Worm (Caenorhabditis elegans) whole organism, midembryonic: ENCODE data around the gene str-63.
"Not testable (repeated sequence)": the region's sequence is repeated elsewhere in the genome, so short reads cannot be mapped to it uniquely, and the experiment has no call there.

Experiments
- T22C8.4 ChIP-seq: fragments of 200-800 bp; sonication (Bioruptor generic); IDR thresholded peaks from 2 replicates; pipeline ENCODE4 v1.3.6; 2022; ENCODE audit warnings: missing genetic modification characterization, missing compliant biosample characterization
- cog-1 ChIP-seq: sonication (generic microtip); optimal IDR thresholded peaks from 2 replicates; lab custom pipeline; 2016; ENCODE audit warnings: missing genetic modification characterization, missing compliant biosample characterization
- flt-1 ChIP-seq: fragments of 200-800 bp; sonication (Bioruptor generic); IDR thresholded peaks from 2 replicates; pipeline ENCODE4 v1.3.6; 2022; ENCODE audit warnings: missing genetic modification characterization, missing compliant biosample characterization
- klf-2 ChIP-seq: fragments of 200-800 bp; sonication (Bioruptor generic); conservative IDR thresholded peaks from 2 replicates; pipeline ENCODE4 v1.3.6; 2022; ENCODE audit warnings: missing genetic modification reagents, missing genetic modification characterization, missing compliant biosample characterization
- med-1 ChIP-seq: sonication (generic microtip); optimal IDR thresholded peaks from 2 replicates; lab custom pipeline; 2017; ENCODE audit warnings: missing genetic modification characterization, mild to moderate bottlenecking, missing compliant biosample characterization, antibody characterized with exemption, missing genetic modification reagents; ENCODE audit not compliant: insufficient read depth
- ref-1 ChIP-seq: fragments of 200-800 bp; sonication (Bioruptor generic); conservative IDR thresholded peaks from 2 replicates; pipeline ENCODE4 v1.3.6; 2022; ENCODE audit warnings: missing genetic modification reagents, missing genetic modification characterization, missing compliant biosample characterization
- tab-1 ChIP-seq: fragments of 200-800 bp; sonication (Bioruptor generic); IDR thresholded peaks from 2 replicates; pipeline ENCODE4 v1.3.6; 2022; ENCODE audit warnings: missing genetic modification characterization, missing compliant biosample characterization
- ztf-23 ChIP-seq: fragments of 200-800 bp; sonication (Bioruptor generic); IDR thresholded peaks from 2 replicates; pipeline ENCODE4 v1.3.6; 2022; ENCODE audit warnings: missing genetic modification reagents, missing genetic modification characterization, missing compliant biosample characterization
- ztf-29 ChIP-seq: fragments of 200-800 bp; sonication (Bioruptor generic); IDR thresholded peaks from 2 replicates; pipeline ENCODE4 v1.3.6; 2022; ENCODE audit warnings: missing genetic modification reagents, missing genetic modification characterization, missing compliant biosample characterization

Gene str-63

DNA sequence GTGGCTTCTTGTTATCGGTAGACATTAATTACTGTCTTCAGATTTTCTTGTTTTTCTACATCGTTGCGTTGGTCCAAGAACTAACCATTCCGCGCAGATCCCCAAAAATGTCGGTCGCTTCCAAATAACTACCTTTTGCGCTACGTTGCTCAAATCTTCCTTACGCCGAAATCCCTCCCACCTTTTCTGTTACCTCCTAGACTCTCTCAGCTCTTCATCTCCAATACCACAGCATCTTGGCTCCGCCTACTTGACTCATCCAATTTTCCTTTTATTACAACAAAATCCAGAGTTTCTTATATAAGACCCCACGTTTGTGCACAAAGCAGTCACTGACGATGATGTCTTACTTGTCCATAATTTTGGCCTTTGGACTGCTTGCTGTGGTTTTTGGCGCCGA is 1.6 kb downstream of the str-63 start, which contains the start of gene C17B7.12:
Gene C17B7.12, plus strand, starts transcription at position 301 of the 400 bp plus-strand sequence.
- TF ChIP-seq ref-1, result no peak
- TF ChIP-seq ztf-29, result no peak
- no peak for TF ChIP-seq cog-1 (tag; lab: Kevin White, UChicago)

DNA sequence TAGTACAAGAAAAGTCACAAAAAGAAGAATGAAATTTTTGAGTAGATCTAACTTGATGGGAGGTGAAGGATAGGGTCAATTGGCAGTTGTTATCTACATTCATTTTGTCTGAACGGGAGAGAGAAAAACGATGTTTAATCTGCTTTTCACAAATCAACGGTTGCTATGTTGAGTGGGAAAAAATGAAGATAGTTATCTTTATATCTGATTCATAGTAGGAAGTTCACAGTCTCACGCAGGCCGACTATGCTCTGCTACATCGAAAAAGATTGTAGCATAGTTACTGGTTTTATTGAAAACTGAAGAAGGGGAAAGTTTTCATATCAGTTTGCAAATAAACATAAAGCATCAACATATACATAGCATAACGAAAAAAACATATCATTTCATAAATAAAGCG is 4.2 kb downstream of the str-63 start:
- TF ChIP-seq ztf-23 (GFP tag; lab: Robert Waterston, UW), result no peak

DNA sequence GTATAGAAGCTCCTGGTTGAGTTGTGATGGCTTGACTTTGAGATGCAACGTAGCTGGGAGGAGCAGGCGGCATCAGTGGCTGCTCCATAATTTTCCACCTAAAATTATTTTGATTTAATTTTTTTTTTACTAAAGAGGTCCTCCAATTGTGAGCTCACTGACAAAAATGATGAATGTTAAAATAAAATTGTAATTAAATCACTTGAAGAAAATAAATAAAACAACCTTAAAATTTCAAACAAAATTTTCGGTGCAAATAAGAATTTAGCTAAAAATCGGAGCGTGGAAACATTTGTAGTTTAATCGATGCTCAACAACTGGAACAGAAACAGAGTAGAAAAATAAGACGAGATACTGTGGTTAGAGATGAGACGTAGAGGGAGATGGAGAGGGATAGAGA is 5.7 kb downstream of the str-63 start, which contains the start of gene scrm-3:
Gene scrm-3, minus strand, starts transcription at position 101 of the 400 bp plus-strand sequence.
- TF ChIP-seq ztf-29, result no peak
- no peak for TF ChIP-seq klf-2 (GFP tag; lab: Robert Waterston, UW)
- TF ChIP-seq ztf-23 (GFP tag; lab: Robert Waterston, UW), result no peak
- TF ChIP-seq flt-1 (GFP tag; lab: Robert Waterston, UW), result no peak
- TF ChIP-seq tab-1 (GFP tag; lab: Robert Waterston, UW), result no peak
- TF ChIP-seq cog-1 (tag; lab: Kevin White, UChicago), result no peak
- no peak for TF ChIP-seq med-1
- TF ChIP-seq ref-1, result no peak
- no peak for TF ChIP-seq T22C8.4 (GFP tag; lab: Robert Waterston, UW)

DNA sequence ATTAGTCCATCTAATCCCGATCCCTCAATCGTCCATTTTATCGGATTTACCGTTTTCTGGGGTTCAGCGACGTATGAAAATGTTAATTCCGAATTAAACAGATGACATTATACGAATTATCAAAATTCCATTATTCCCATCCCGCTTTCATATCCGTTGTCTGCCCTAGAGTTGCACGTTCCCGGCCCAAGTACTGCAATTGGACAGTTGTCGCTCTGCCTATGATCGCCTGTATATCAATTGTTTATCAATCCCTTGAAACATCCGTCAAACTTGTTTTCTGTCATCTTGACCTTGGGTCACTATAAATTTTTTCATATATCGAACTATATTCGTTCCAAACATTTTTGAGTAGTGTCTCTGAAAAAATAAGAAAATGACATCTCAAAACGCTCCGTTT is 6.9 kb downstream of the str-63 start, which contains the start of gene C04E12.5:
Gene C04E12.5, plus strand, starts transcription at position 301 of the 400 bp plus-strand sequence.
- TF ChIP-seq flt-1 (GFP tag; lab: Robert Waterston, UW), result no peak
- TF ChIP-seq klf-2 (GFP tag; lab: Robert Waterston, UW), result no peak
- TF ChIP-seq tab-1 (GFP tag; lab: Robert Waterston, UW), result no peak
- no peak for TF ChIP-seq med-1
- no peak for TF ChIP-seq cog-1 (tag; lab: Kevin White, UChicago)
- TF ChIP-seq ztf-23 (GFP tag; lab: Robert Waterston, UW), result no peak
- no peak for TF ChIP-seq ztf-29
- TF ChIP-seq ref-1, result no peak
- TF ChIP-seq T22C8.4 (GFP tag; lab: Robert Waterston, UW), result no peak

DNA sequence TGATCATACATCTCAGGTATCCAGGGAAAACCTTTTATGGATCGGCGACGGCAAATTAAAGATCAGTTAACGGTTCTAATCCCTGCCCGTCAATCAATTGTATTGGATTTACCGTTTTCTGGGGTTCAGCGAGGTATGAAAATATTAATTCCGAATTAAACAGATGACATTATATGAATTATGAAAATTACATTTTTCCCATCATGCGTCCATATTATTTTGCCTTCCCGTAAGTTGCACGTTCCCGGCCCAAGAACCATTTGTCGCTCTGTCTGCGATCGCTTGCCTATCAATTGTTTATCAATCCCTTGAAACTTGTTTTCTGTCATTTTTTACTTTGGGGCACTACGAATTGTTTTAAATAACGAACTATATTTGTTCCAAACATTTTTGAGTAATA is 10.3 kb downstream of the str-63 start:
- TF ChIP-seq ztf-29 (no peak), T22C8.4 (GFP tag; lab: Robert Waterston, UW) (no peak), ref-1 (no peak), tab-1 (GFP tag; lab: Robert Waterston, UW) (no peak), klf-2 (GFP tag; lab: Robert Waterston, UW) (no peak), flt-1 (GFP tag; lab: Robert Waterston, UW) (no peak), med-1 (no peak), cog-1 (tag; lab: Kevin White, UChicago) (no peak), ztf-23 (GFP tag; lab: Robert Waterston, UW) (no peak)

DNA sequence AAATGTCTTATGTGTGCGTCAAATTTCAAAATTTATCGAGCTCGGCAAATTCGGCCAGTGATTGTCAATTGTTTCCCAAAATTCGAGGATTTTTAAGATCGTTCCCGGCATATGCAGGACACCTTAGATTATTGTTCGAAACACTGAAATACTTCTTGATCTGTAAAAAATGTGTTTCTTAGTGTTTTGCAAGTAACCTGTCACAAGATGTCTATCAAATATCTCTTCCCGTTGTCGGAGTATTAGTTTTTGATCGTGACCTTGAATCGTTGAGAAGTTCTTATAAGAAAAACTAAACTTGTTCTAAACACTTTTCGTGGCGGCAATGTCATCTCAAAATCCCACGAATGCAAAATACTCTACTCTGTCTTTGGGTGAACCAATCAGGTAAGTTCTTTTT is 11.1 kb downstream of the str-63 start, which contains the start of gene C04E12.4:
Gene C04E12.4, plus strand, starts transcription at position 301 of the 400 bp plus-strand sequence.
- no peak for TF ChIP-seq T22C8.4 (GFP tag; lab: Robert Waterston, UW)
- no peak for TF ChIP-seq ztf-29
- no peak for TF ChIP-seq cog-1 (tag; lab: Kevin White, UChicago)
- no peak for TF ChIP-seq tab-1 (GFP tag; lab: Robert Waterston, UW)
- TF ChIP-seq ref-1, result no peak
- no peak for TF ChIP-seq ztf-23 (GFP tag; lab: Robert Waterston, UW)
- no peak for TF ChIP-seq flt-1 (GFP tag; lab: Robert Waterston, UW)

DNA sequence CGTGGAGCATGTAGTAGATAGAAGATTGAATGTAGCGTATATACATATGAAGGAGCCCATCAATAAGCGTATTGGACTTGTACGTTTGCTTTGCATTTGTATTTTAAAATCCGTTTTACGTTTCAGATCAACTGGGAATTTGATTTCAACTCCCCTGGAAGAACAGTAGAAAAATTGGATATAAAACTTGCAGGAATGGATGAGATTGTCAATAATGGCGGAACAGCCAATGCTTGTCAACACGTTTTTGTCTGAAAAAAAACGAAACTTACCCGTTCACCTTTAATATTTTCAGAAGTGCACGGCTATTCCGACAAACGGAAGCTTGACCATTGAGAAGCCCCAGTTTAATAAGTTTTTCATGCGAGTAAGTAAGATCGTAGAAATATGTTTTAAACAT is 16.4 kb downstream of the str-63 start, which contains the start of gene C04E12.2:
Gene C04E12.2, plus strand, starts transcription at position 301 of the 400 bp plus-strand sequence.
- not testable (repeated sequence) for TF ChIP-seq ztf-29; ref-1; cog-1 (tag; lab: Kevin White, UChicago)

DNA sequence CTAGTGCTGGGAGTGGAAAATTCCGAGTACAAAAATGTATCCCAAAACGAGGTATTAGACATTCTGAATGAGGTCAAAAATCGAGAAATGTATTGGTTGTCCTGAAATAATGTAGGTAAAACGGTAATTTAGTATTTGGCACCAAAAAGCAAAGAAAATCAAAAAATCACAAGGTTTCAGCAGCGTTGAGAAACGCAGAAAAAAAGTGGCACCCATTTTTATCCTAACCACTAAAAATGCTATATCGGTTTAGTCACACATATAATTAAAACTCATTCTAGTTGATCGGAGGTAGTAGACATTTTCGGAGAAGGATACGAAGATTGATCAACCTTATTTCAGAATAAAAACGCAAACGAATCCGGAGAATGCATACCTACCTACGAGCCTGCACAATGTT is 21.3 kb downstream of the str-63 start, which contains the start of gene srx-121:
Gene srx-121, minus strand, starts transcription at position 101 of the 400 bp plus-strand sequence.
- no peak for TF ChIP-seq ztf-23 (GFP tag; lab: Robert Waterston, UW)
- no peak for TF ChIP-seq cog-1 (tag; lab: Kevin White, UChicago)
- TF ChIP-seq klf-2 (GFP tag; lab: Robert Waterston, UW), result no peak
- no peak for TF ChIP-seq tab-1 (GFP tag; lab: Robert Waterston, UW)
- no peak for TF ChIP-seq T22C8.4 (GFP tag; lab: Robert Waterston, UW)
- TF ChIP-seq flt-1 (GFP tag; lab: Robert Waterston, UW), result no peak
- TF ChIP-seq ztf-29, result no peak
- no peak for TF ChIP-seq ref-1
- TF ChIP-seq med-1, result no peak

DNA sequence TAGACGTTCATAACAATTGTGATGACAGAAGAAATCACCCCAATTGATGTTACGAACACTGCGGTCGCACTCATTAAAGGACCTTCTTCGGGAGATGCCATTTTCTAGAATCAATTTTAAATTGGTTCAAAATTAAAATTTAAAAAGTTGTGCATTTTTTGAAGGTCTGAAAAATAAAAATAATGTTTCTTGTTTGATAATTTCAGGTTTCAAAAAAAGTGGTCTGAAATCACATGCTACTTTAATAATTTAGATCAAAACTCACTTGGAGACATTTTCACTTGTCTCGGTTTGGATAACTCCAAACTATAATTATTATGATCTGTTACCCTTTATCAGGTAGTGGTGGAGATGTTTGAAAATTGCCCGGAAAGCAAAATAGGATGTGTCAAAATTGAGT is 25.6 kb downstream of the str-63 start, which contains the start of gene srbc-2:
Gene srbc-2, minus strand, starts transcription at position 101 of the 400 bp plus-strand sequence.
- no peak for TF ChIP-seq T22C8.4 (GFP tag; lab: Robert Waterston, UW)
- TF ChIP-seq tab-1 (GFP tag; lab: Robert Waterston, UW), result no peak
- no peak for TF ChIP-seq flt-1 (GFP tag; lab: Robert Waterston, UW)
- TF ChIP-seq klf-2 (GFP tag; lab: Robert Waterston, UW), result no peak
- no peak for TF ChIP-seq ref-1

DNA sequence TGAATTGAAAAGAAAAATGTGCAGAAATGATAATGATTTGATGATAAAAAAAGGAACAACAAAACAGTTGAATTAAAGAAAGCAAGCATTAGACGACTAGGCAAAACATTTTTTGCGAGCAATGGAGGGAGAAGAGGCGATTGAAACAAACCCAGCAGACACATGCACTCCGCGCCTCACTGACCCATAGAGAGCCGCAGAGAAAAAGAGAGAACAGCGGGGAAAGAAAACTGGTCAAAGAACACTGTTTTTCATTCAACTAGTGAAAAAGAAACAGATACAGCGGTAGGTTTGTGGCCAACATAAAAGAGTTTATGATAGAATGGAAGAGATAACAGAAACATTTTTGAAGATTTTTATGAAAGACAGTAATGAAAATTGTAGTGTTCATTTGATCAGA is 36.9 kb downstream of the str-63 start:
- TF ChIP-seq tab-1 (GFP tag; lab: Robert Waterston, UW) (no peak), med-1 (no peak)

DNA sequence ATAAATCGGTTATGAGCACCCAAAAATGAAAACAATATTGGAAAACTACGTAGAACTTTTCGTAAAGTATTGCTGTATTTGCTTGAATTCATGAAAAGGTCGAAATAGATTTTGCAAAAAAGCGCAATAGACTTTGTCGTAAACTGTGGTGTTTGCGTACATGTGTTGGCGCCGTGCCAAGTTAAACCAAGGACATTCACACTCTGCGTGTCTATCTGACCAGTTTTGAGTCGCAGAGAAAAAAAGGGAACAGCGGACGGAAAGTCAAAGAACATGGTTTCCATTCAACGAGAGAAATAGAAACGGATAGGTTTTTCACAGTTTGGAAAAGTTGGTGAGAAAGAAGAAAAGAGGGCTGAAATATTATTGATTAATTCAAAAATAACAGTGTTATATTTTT is 39.6 kb downstream of the str-63 start:
- TF ChIP-seq flt-1 (GFP tag; lab: Robert Waterston, UW), result no peak
- no peak for TF ChIP-seq T22C8.4 (GFP tag; lab: Robert Waterston, UW)
- TF ChIP-seq ztf-29, result no peak
- no peak for TF ChIP-seq med-1
- no peak for TF ChIP-seq tab-1 (GFP tag; lab: Robert Waterston, UW)
- TF ChIP-seq cog-1 (tag; lab: Kevin White, UChicago), result no peak
- no peak for TF ChIP-seq klf-2 (GFP tag; lab: Robert Waterston, UW)
- no peak for TF ChIP-seq ref-1
- TF ChIP-seq ztf-23 (GFP tag; lab: Robert Waterston, UW), result no peak
